Worm (Caenorhabditis elegans): Measurements from ENCODE around the gene K03A11.5.

DNA sequence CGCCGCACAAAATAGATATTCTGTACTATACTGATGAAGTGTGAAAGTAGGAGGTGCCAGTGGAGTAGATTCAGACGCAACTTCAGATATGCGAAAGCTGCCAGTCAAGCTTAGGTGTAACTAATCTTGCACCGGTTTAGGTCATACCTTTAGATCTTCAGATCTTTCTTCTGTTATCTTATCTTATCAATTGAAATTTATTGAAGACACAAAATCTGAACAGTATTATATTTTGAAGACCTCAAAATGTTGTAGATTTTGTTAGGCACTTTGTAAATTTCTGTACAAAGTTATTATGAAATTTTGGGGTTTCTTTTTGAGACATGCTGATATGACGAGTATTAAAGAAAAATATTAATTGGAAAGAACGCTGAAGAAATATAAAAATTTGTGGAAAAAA lies 49.3 kb downstream of the K03A11.5 start:
- TF ChIP-seq ztf-6 (GFP tag; IDR thresholded peaks at IDR 0.05) (no peak), pha-4 (tag; optimal IDR thresholded peaks at IDR 0.05) (no peak), C17E4.6 (GFP tag; IDR thresholded peaks at IDR 0.05) (no peak), nhr-120 (GFP tag; IDR thresholded peaks at IDR 0.05) (no peak), him-1 (tag; optimal IDR thresholded peaks at IDR 0.05) (no peak), ama-1 (optimal IDR thresholded peaks at IDR 0.05) (no peak), ama-1 (GFP tag; optimal IDR thresholded peaks at IDR 0.05) (no peak), repo-1 (tag; optimal IDR thresholded peaks at IDR 0.05) (no peak), dpff-1 (tag; optimal IDR thresholded peaks at IDR 0.05) (no peak)
